Worm (Caenorhabditis elegans) whole organism, L4 larva: ENCODE measurements around the gene cnx-1.
A peak's percentile ranks its signal among the peaks of the same experiment; 100 is the strongest.

Experiments used
- D1046.2 ChIP-seq: fragments of 200-800 bp; sonication (Bioruptor generic); IDR thresholded peaks from 2 replicates; pipeline ENCODE4 v1.3.6; 2022; ENCODE audit warnings: missing genetic modification characterization, missing compliant biosample characterization
- F37D6.2 ChIP-seq: sonication (generic microtip); optimal IDR thresholded peaks from 2 replicates; lab custom pipeline; 2016; ENCODE audit warnings: mild to moderate bottlenecking, missing genetic modification characterization, missing compliant biosample characterization
- F49E8.2 ChIP-seq: sonication (generic microtip); optimal IDR thresholded peaks from 2 replicates; lab custom pipeline; 2016; ENCODE audit warnings: missing compliant biosample characterization, mild to moderate bottlenecking, missing genetic modification characterization, borderline replicate concordance
- Y48G9A.11 ChIP-seq: fragments of 200-800 bp; sonication (Bioruptor generic); IDR thresholded peaks from 2 replicates; pipeline ENCODE4 v1.3.6; 2022; ENCODE audit warnings: missing genetic modification reagents, missing genetic modification characterization, missing compliant biosample characterization
- Y5F2A.4 ChIP-seq: fragments of 200-800 bp; sonication (Bioruptor generic); optimal IDR thresholded peaks from 2 replicates; lab custom pipeline; 2018; ENCODE audit warnings: mild to moderate bottlenecking, missing genetic modification characterization, missing compliant biosample characterization
- aha-1 ChIP-seq: fragments of 150-350 bp; peaks from one replicate; lab custom pipeline; 2014; ENCODE audit warnings: missing biosample characterization, missing genetic modification characterization
- aly-2 ChIP-seq: sonication (generic microtip); optimal IDR thresholded peaks from 2 replicates; lab custom pipeline; 2018; ENCODE audit warnings: missing biosample characterization, missing genetic modification characterization
- arid-1 ChIP-seq: fragments of 200-800 bp; sonication (Bioruptor generic); conservative IDR thresholded peaks from 2 replicates; pipeline ENCODE4 v1.3.6; 2022; ENCODE audit warnings: missing genetic modification reagents, missing genetic modification characterization, missing compliant biosample characterization
- ceh-44 ChIP-seq: fragments of 200-800 bp; sonication (Bioruptor generic); IDR thresholded peaks from 2 replicates; pipeline ENCODE4 v1.3.6; 2022; ENCODE audit warnings: missing genetic modification reagents, missing genetic modification characterization, missing compliant biosample characterization
- ceh-62 ChIP-seq: sonication (generic microtip); optimal IDR thresholded peaks from 2 replicates; lab custom pipeline; 2017; ENCODE audit warnings: missing biosample characterization, missing genetic modification characterization
- ceh-82 ChIP-seq: sonication (generic microtip); optimal IDR thresholded peaks from 2 replicates; lab custom pipeline; 2017; ENCODE audit warnings: missing biosample characterization, missing genetic modification characterization
- ces-1 ChIP-seq: fragments of 150-350 bp; sonication (generic microtip); optimal IDR thresholded peaks from 4 replicates; lab custom pipeline; 2014; ENCODE audit warnings: missing biosample characterization, missing genetic modification reagents, missing genetic modification characterization
- cey-2 ChIP-seq: sonication (generic microtip); optimal IDR thresholded peaks from 3 replicates; lab custom pipeline; 2017; ENCODE audit warnings: missing genetic modification characterization, mild to moderate bottlenecking, missing compliant biosample characterization, antibody characterized with exemption, borderline replicate concordance; ENCODE audit not compliant: insufficient read depth
- egl-27 ChIP-seq: sonication (generic microtip); optimal IDR thresholded peaks from 3 replicates; lab custom pipeline; 2017; ENCODE audit warnings: missing biosample characterization, missing genetic modification reagents, missing genetic modification characterization
- fkh-10 ChIP-seq: fragments of 150-350 bp; optimal IDR thresholded peaks from 2 replicates; lab custom pipeline; 2014; ENCODE audit warnings: missing biosample characterization, missing genetic modification reagents, missing genetic modification characterization
- hif-1 ChIP-seq, 2 experiments: sonication (generic microtip); optimal IDR thresholded peaks; 2 replicates each; lab custom pipeline; 2016 to 2017; ENCODE audit warnings: missing compliant biosample characterization in 2 of 2, missing genetic modification characterization in 2 of 2, missing genetic modification reagents in 2 of 2, missing genotype in 2 of 2, mild to moderate bottlenecking in 1 of 2
- hlh-11 ChIP-seq: fragments of 200-800 bp; sonication (Bioruptor generic); optimal IDR thresholded peaks from 2 replicates; lab custom pipeline; 2018; ENCODE audit warnings: mild to moderate bottlenecking, missing genetic modification characterization, missing compliant biosample characterization
- hlh-30 ChIP-seq: sonication (generic microtip); optimal IDR thresholded peaks from 2 replicates; lab custom pipeline; 2017; ENCODE audit warnings: antibody characterized with exemption, mild to moderate bottlenecking, missing genetic modification characterization, missing compliant biosample characterization; ENCODE audit not compliant: insufficient read depth
- hmg-1.1 ChIP-seq: fragments of 200-800 bp; sonication (Bioruptor generic); IDR thresholded peaks from 2 replicates; pipeline ENCODE4 v1.3.6; 2022; ENCODE audit warnings: missing genetic modification reagents, missing genetic modification characterization, missing compliant biosample characterization
- lim-7 ChIP-seq: fragments of 200-800 bp; sonication (Bioruptor generic); IDR thresholded peaks from 2 replicates; pipeline ENCODE4 v1.3.6; 2022; ENCODE audit warnings: missing genetic modification characterization, missing compliant biosample characterization
- lin-13 ChIP-seq: fragments of 150-350 bp; optimal IDR thresholded peaks from 2 replicates; lab custom pipeline; 2014; ENCODE audit warnings: missing biosample characterization, missing genetic modification reagents, missing genetic modification characterization
- lin-15B ChIP-seq: fragments of 150-350 bp; sonication (generic microtip); optimal IDR thresholded peaks from 3 replicates; lab custom pipeline; 2014; ENCODE audit warnings: missing biosample characterization, missing genetic modification characterization
- lin-29 ChIP-seq: fragments of 200-800 bp; sonication (Bioruptor generic); IDR thresholded peaks from 2 replicates; pipeline ENCODE4 v1.3.6; 2022; ENCODE audit warnings: missing genetic modification reagents, missing genetic modification characterization, missing compliant biosample characterization
- lin-38 ChIP-seq: fragments of 200-800 bp; sonication (Bioruptor generic); IDR thresholded peaks from 2 replicates; pipeline ENCODE4 v1.3.6; 2022; ENCODE audit warnings: missing genetic modification reagents, missing genetic modification characterization, missing compliant biosample characterization
- lsy-2 ChIP-seq, 2 experiments: fragments of 150-350 bp in 1 of 2; sonication (generic microtip) in 1 of 2; optimal IDR thresholded peaks; 2 replicates each; lab custom pipeline; 2014 to 2017; ENCODE audit warnings: missing biosample characterization in 2 of 2, missing genetic modification characterization in 2 of 2
- madf-5 ChIP-seq, 2 experiments: fragments of 200-800 bp; sonication (Bioruptor generic); IDR thresholded peaks; 2 replicates each; pipeline ENCODE4 v1.3.6; 2022; ENCODE audit warnings: missing compliant biosample characterization in 2 of 2, missing genetic modification characterization in 2 of 2
- mdt-29 ChIP-seq: fragments of 200-800 bp; sonication (Bioruptor generic); IDR thresholded peaks from 2 replicates; pipeline ENCODE4 v1.3.6; 2022; ENCODE audit warnings: missing genetic modification reagents, missing genetic modification characterization, missing compliant biosample characterization
- mep-1 ChIP-seq: fragments of 150-350 bp; sonication (generic microtip); optimal IDR thresholded peaks from 3 replicates; lab custom pipeline; 2014; ENCODE audit warnings: missing biosample characterization, missing genetic modification characterization
- mes-2 ChIP-seq: sonication (generic microtip); optimal IDR thresholded peaks from 2 replicates; lab custom pipeline; 2016; ENCODE audit warnings: missing genotype, mild to moderate bottlenecking, missing genetic modification characterization, missing compliant biosample characterization; ENCODE audit not compliant: poor library complexity, severe bottlenecking
- nhr-10 ChIP-seq: fragments of 150-350 bp; optimal IDR thresholded peaks from 2 replicates; lab custom pipeline; 2014; ENCODE audit warnings: missing biosample characterization, missing genetic modification characterization
- nhr-11 ChIP-seq: fragments of 150-350 bp; optimal IDR thresholded peaks from 2 replicates; lab custom pipeline; 2014; ENCODE audit warnings: missing biosample characterization, missing genetic modification characterization
- nhr-111 ChIP-seq: fragments of 200-800 bp; sonication (Bioruptor generic); optimal IDR thresholded peaks from 2 replicates; lab custom pipeline; 2018; ENCODE audit warnings: mild to moderate bottlenecking, missing genetic modification characterization, missing compliant biosample characterization
- nhr-237 ChIP-seq: sonication (generic microtip); optimal IDR thresholded peaks from 2 replicates; lab custom pipeline; 2017; ENCODE audit warnings: missing biosample characterization, missing genetic modification characterization
- nhr-28 ChIP-seq: fragments of 150-350 bp; optimal IDR thresholded peaks from 2 replicates; lab custom pipeline; 2014; ENCODE audit warnings: missing biosample characterization, missing genetic modification characterization
- nhr-6 ChIP-seq: fragments of 150-350 bp; optimal IDR thresholded peaks from 2 replicates; lab custom pipeline; 2014; ENCODE audit warnings: missing biosample characterization, missing genetic modification characterization
- nhr-76 ChIP-seq: fragments of 150-350 bp; optimal IDR thresholded peaks from 2 replicates; lab custom pipeline; 2014; ENCODE audit warnings: missing biosample characterization, missing genetic modification characterization
- pha-4 ChIP-seq, 2 experiments: fragments of 150-350 bp in 1 of 2; fragments of 200-800 bp in 1 of 2; sonication (Bioruptor generic) in 1 of 2; IDR thresholded peaks in 1 of 2; optimal IDR thresholded peaks in 1 of 2; 2 replicates each; pipeline versions ENCODE4 v1.3.6 to Lab custom; 2014 to 2022; ENCODE audit warnings: missing genetic modification characterization in 2 of 2, missing genetic modification reagents in 2 of 2, missing biosample characterization in 1 of 2, missing compliant biosample characterization in 1 of 2
- pqm-1 ChIP-seq: sonication (generic microtip); optimal IDR thresholded peaks from 2 replicates; lab custom pipeline; 2017; ENCODE audit warnings: missing biosample characterization, missing genetic modification characterization
- rbr-2 ChIP-seq: sonication (generic microtip); optimal IDR thresholded peaks from 2 replicates; lab custom pipeline; 2016; ENCODE audit warnings: missing genotype, missing genetic modification characterization, missing compliant biosample characterization
- set-16 ChIP-seq: fragments of 200-800 bp; sonication (Bioruptor generic); IDR thresholded peaks from 2 replicates; pipeline ENCODE4 v1.3.6; 2022; ENCODE audit warnings: missing genetic modification reagents, missing genetic modification characterization, missing compliant biosample characterization
- spr-1 ChIP-seq: sonication (generic microtip); optimal IDR thresholded peaks from 2 replicates; lab custom pipeline; 2016; ENCODE audit warnings: mild to moderate bottlenecking, missing genetic modification characterization, missing compliant biosample characterization
- tag-97 ChIP-seq: fragments of 200-800 bp; sonication (Bioruptor generic); IDR thresholded peaks from 2 replicates; pipeline ENCODE4 v1.3.6; 2022; ENCODE audit warnings: missing genetic modification characterization, missing compliant biosample characterization
- tra-1 ChIP-seq: fragments of 200-800 bp; sonication (Bioruptor generic); IDR thresholded peaks from 2 replicates; pipeline ENCODE4 v1.3.6; 2022; ENCODE audit warnings: missing genetic modification reagents, missing genetic modification characterization, missing compliant biosample characterization
- zag-1 ChIP-seq: fragments of 150-350 bp; optimal IDR thresholded peaks from 2 replicates; lab custom pipeline; 2014; ENCODE audit warnings: missing biosample characterization, missing genetic modification characterization
- zfp-2 ChIP-seq: sonication (generic microtip); optimal IDR thresholded peaks from 2 replicates; lab custom pipeline; 2016; ENCODE audit warnings: mild to moderate bottlenecking, missing genetic modification characterization, missing compliant biosample characterization
- zip-11 ChIP-seq: fragments of 200-800 bp; sonication (Bioruptor generic); IDR thresholded peaks from 2 replicates; pipeline ENCODE4 v1.3.6; 2022; ENCODE audit warnings: missing genetic modification characterization, missing compliant biosample characterization
- ztf-7 ChIP-seq: fragments of 150-350 bp; optimal IDR thresholded peaks from 2 replicates; lab custom pipeline; 2014; ENCODE audit warnings: missing biosample characterization, missing genetic modification characterization

The cnx-1 gene

ce11 chrIII:9818763-9819162 lies 1.8 kb upstream of the cnx-1 start, which contains the start of gene panl-3 (continued):
- TF ChIP-seq hlh-30 (tag; lab: Kevin White, UChicago) (peak; percentile 99), nhr-237 (no peak), cey-2 (no peak), aha-1 (tag; lab: Kevin White, UChicago) (peak; percentile 67), lin-15B (tag; lab: Kevin White, UChicago) (no peak), lin-38 (GFP tag; lab: Robert Waterston, UW) (peak; percentile 50), Y5F2A.4 (GFP tag; lab: Kevin White, UChicago) (no peak), nhr-11 (no peak), lin-29 (GFP tag; lab: Robert Waterston, UW) (no peak), lsy-2 (tag; optimal IDR thresholded peaks at IDR 0.05; lab: Kevin White, UChicago) (peak; percentile 10 to 74), pqm-1 (tag; lab: Kevin White, UChicago) (no peak), nhr-10 (tag; lab: Kevin White, UChicago) (no peak), rbr-2 (tag; lab: Kevin White, UChicago) (peak; percentile 59), hif-1 (tag; optimal IDR thresholded peaks at IDR 0.05; lab: Kevin White, UChicago) (peak in 1 of 2 experiments; percentile 32), pha-4 (GFP tag; IDR thresholded peaks at IDR 0.05; lab: Robert Waterston, UW) (no peak), pha-4 (tag; optimal IDR thresholded peaks at IDR 0.05; lab: Kevin White, UChicago) (peak; percentile 16), ceh-82 (tag; lab: Kevin White, UChicago) (no peak), F49E8.2 (no peak), fkh-10 (GFP tag; lab: Kevin White, UChicago) (no peak), mep-1 (tag; lab: Kevin White, UChicago) (peak; percentile 63), ces-1 (GFP tag; lab: Kevin White, UChicago) (no peak), aly-2 (tag; lab: Kevin White, UChicago) (no peak), D1046.2 (GFP tag; lab: Robert Waterston, UW) (no peak), hmg-1.1 (GFP tag; lab: Robert Waterston, UW) (peak; percentile 80), lim-7 (GFP tag; lab: Robert Waterston, UW) (no peak), F37D6.2 (tag; lab: Kevin White, UChicago) (no peak), nhr-76 (tag; lab: Kevin White, UChicago) (no peak), zag-1 (tag; lab: Kevin White, UChicago) (no peak), mes-2 (tag; lab: Kevin White, UChicago) (peak; percentile 84), mdt-29 (GFP tag; lab: Robert Waterston, UW) (no peak), tag-97 (GFP tag; lab: Robert Waterston, UW) (no peak), set-16 (GFP tag; lab: Robert Waterston, UW) (peak; percentile 23; the same call in 1 of the 2 replicates), lin-13 (GFP tag; lab: Kevin White, UChicago) (peak; percentile 45), ztf-7 (peak; percentile 28), arid-1 (GFP tag; lab: Robert Waterston, UW) (no peak), nhr-6 (tag; lab: Kevin White, UChicago) (peak; percentile 38), nhr-111 (GFP tag; lab: Kevin White, UChicago) (no peak), ceh-44 (GFP tag; lab: Robert Waterston, UW) (no peak), Y48G9A.11 (no peak), spr-1 (tag; lab: Kevin White, UChicago) (no peak), egl-27 (tag; lab: Kevin White, UChicago) (no peak), madf-5 (GFP tag; IDR thresholded peaks at IDR 0.05; lab: Robert Waterston, UW) (no peak), zip-11 (GFP tag; lab: Robert Waterston, UW) (no peak), nhr-28 (tag; lab: Kevin White, UChicago) (peak; percentile 32), zfp-2 (tag; lab: Kevin White, UChicago) (no peak), tra-1 (GFP tag; lab: Robert Waterston, UW) (no peak), ceh-62 (tag; lab: Kevin White, UChicago) (no peak), hlh-11 (peak; percentile 78)
- TF ChIP-seq, all 104 proteins: peak for 25
